Worm (Caenorhabditis elegans) whole organism, early embryonic: ENCODE data around the gene zig-3.

Source experiments
- B0310.2 ChIP-seq: sonication (generic microtip); optimal IDR thresholded peaks from 2 replicates; lab custom pipeline; 2016; ENCODE audit warnings: mild to moderate bottlenecking, missing genetic modification characterization, missing compliant biosample characterization
- ama-1 ChIP-seq: fragments of 150-350 bp; optimal IDR thresholded peaks from 2 replicates; lab custom pipeline; 2014
- ceh-13 ChIP-seq: fragments of 200-800 bp; sonication (Bioruptor generic); optimal IDR thresholded peaks from 2 replicates; lab custom pipeline; 2018; ENCODE audit warnings: mild to moderate bottlenecking, missing genetic modification characterization, missing compliant biosample characterization
- ets-7 ChIP-seq: sonication (generic microtip); optimal IDR thresholded peaks from 2 replicates; lab custom pipeline; 2016; ENCODE audit warnings: missing genotype, missing genetic modification characterization, missing compliant biosample characterization
- flt-1 ChIP-seq: fragments of 200-800 bp; sonication (Bioruptor generic); IDR thresholded peaks from 2 replicates; pipeline ENCODE4 v1.3.6; 2022; ENCODE audit warnings: missing genetic modification characterization, missing compliant biosample characterization
- hnd-1 ChIP-seq: sonication (generic microtip); optimal IDR thresholded peaks from 2 replicates; lab custom pipeline; 2016; ENCODE audit warnings: missing genetic modification characterization, missing compliant biosample characterization
- pes-1 ChIP-seq: fragments of 200-800 bp; sonication (Bioruptor generic); IDR thresholded peaks from 2 replicates; pipeline ENCODE4 v1.3.6; 2022; ENCODE audit warnings: missing genetic modification reagents, missing genetic modification characterization, missing compliant biosample characterization
- scrt-1 ChIP-seq: fragments of 200-800 bp; sonication (Bioruptor generic); IDR thresholded peaks from 2 replicates; pipeline ENCODE4 v1.3.6; 2022; ENCODE audit warnings: missing genetic modification characterization, missing compliant biosample characterization
- sea-1 ChIP-seq: fragments of 200-800 bp; sonication (Bioruptor generic); conservative IDR thresholded peaks from 2 replicates; pipeline ENCODE4 v1.3.6; 2022; ENCODE audit warnings: missing genetic modification characterization, missing compliant biosample characterization
- tbx-37 ChIP-seq: fragments of 200-800 bp; sonication (Bioruptor generic); conservative IDR thresholded peaks from 2 replicates; pipeline ENCODE4 v1.3.6; 2022; ENCODE audit warnings: missing genetic modification reagents, missing genetic modification characterization, missing compliant biosample characterization
- tra-4 ChIP-seq: sonication (generic microtip); optimal IDR thresholded peaks from 2 replicates; lab custom pipeline; 2017; ENCODE audit warnings: missing genetic modification characterization, missing compliant biosample characterization

ce11 chrX:7953695-7954094 is 23.1 kb downstream of the zig-3 start:
- TF ChIP-seq ama-1 (lab: Kevin White, UChicago) (no peak), tra-4 (no peak), flt-1 (GFP tag; lab: Robert Waterston, UW) (no peak), hnd-1 (tag; lab: Kevin White, UChicago) (no peak), tbx-37 (no peak), scrt-1 (GFP tag; lab: Robert Waterston, UW) (no peak), ets-7 (tag; lab: Kevin White, UChicago) (no peak), ceh-13 (GFP tag; lab: Kevin White, UChicago) (no peak), B0310.2 (tag; lab: Kevin White, UChicago) (no peak), sea-1 (no peak), pes-1 (GFP tag; lab: Robert Waterston, UW) (no peak)
